Fruit fly (Drosophila melanogaster): ENCODE results near the gene stx.
A peak's percentile ranks its signal among the peaks of the same experiment; 100 is the strongest.

stx gene

dm6 chrX:10731801-10732200, 12.9 kb downstream of the stx start (continued):
- peak; percentile 64 for TF ChIP-seq CG8388 (GFP tag; optimal IDR thresholded peaks at IDR 0.05)
- no peak for TF ChIP-seq CG8944 (GFP tag; optimal IDR thresholded peaks at IDR 0.05)
- peak; percentile 38 for TF ChIP-seq Dek (tag; optimal IDR thresholded peaks at IDR 0.05)
- no peak for TF ChIP-seq HmgD (GFP tag; optimal IDR thresholded peaks at IDR 0.05)
- TF ChIP-seq CG14441 (GFP tag; IDR thresholded peaks at IDR 0.05) = no peak
- TF ChIP-seq chm (GFP tag; IDR thresholded peaks at IDR 0.05) = peak; percentile 23; the same call in 1 of the 2 replicates
- TF ChIP-seq psq (GFP tag; optimal IDR thresholded peaks at IDR 0.05) = no peak
- TF ChIP-seq Atf6 (GFP tag; IDR thresholded peaks at IDR 0.05) = peak; percentile 77
- no peak for TF ChIP-seq insv (GFP tag; optimal IDR thresholded peaks at IDR 0.05)
- no peak for TF ChIP-seq CG10431 (GFP tag; optimal IDR thresholded peaks at IDR 0.05)
- no peak for TF ChIP-seq gcm2 (GFP tag; optimal IDR thresholded peaks at IDR 0.05)
- TF ChIP-seq pb (GFP tag; optimal IDR thresholded peaks at IDR 0.05) = no peak
- no peak for TF ChIP-seq CrebB (tag; optimal IDR thresholded peaks at IDR 0.05)
- no peak for TF ChIP-seq CG7963 (GFP tag; IDR thresholded peaks at IDR 0.05; ENCODE audit: partially characterized antibody)
- TF ChIP-seq eve (GFP tag; optimal IDR thresholded peaks at IDR 0.05) = peak in 1 of 2 experiments; percentile 68
- peak; percentile 34 for TF ChIP-seq fd3F (GFP tag; optimal IDR thresholded peaks at IDR 0.05)
- peak; percentile 19 for TF ChIP-seq Abd-B (GFP tag; optimal IDR thresholded peaks at IDR 0.05)
- TF ChIP-seq chn (GFP tag; optimal IDR thresholded peaks at IDR 0.05) = no peak
- TF ChIP-seq CG6654 (GFP tag; optimal IDR thresholded peaks at IDR 0.05) = no peak
- TF ChIP-seq chif (GFP tag; optimal IDR thresholded peaks at IDR 0.05) = peak; percentile 10 to 46
- TF ChIP-seq CG6689 (GFP tag; IDR thresholded peaks at IDR 0.05) = peak; percentile 59
- TF ChIP-seq H15 (GFP tag; IDR thresholded peaks at IDR 0.05) = peak; percentile 48; the same call in 2 of the 3 replicates
- peak; percentile 6 for TF ChIP-seq CG18011 (GFP tag; optimal IDR thresholded peaks at IDR 0.05)
- no peak for TF ChIP-seq NC2β (GFP tag; optimal IDR thresholded peaks at IDR 0.05)
- peak; percentile 46 for TF ChIP-seq CG13775 (GFP tag; optimal IDR thresholded peaks at IDR 0.05)
- TF ChIP-seq Six4 (GFP tag; optimal IDR thresholded peaks at IDR 0.05) = peak; percentile 13
- TF ChIP-seq CG12236 (GFP tag; optimal IDR thresholded peaks at IDR 0.05) = no peak
- TF ChIP-seq hb (GFP tag; IDR thresholded peaks at IDR 0.05; ENCODE audit: partially characterized antibody) = no peak
- peak; percentile 46 for TF ChIP-seq cg (GFP tag; optimal IDR thresholded peaks at IDR 0.05)
- TF ChIP-seq CG1024 (GFP tag; IDR thresholded peaks at IDR 0.05) = 0 out of 2 replicates have a peak, but pooled peaks have one; percentile 17
- TF ChIP-seq crol (GFP tag; IDR thresholded peaks at IDR 0.05) = no peak
- peak; percentile 75 for TF ChIP-seq dmrt99B (tag; optimal IDR thresholded peaks at IDR 0.05)
- peak; percentile 64 for TF ChIP-seq pros (GFP tag; optimal IDR thresholded peaks at IDR 0.05)
- no peak for TF ChIP-seq unc-4 (GFP tag; IDR thresholded peaks at IDR 0.05; ENCODE audit: partially characterized antibody)
- no peak for TF ChIP-seq hth (optimal IDR thresholded peaks at IDR 0.05)
- no peak for TF ChIP-seq usp (GFP tag; optimal IDR thresholded peaks at IDR 0.05)
- no peak for TF ChIP-seq CG12219 (GFP tag; optimal IDR thresholded peaks at IDR 0.05)
- no peak for TF ChIP-seq Rfx (GFP tag; IDR thresholded peaks at IDR 0.05)
- TF ChIP-seq dimm (GFP tag; IDR thresholded peaks at IDR 0.05) = no peak
- TF ChIP-seq onecut (GFP tag; IDR thresholded peaks at IDR 0.05) = peak; percentile 29; the same call in 1 of the 2 replicates
- TF ChIP-seq HmgZ (tag; optimal IDR thresholded peaks at IDR 0.05) = peak; percentile 26
- TF ChIP-seq tna (GFP tag; IDR thresholded peaks at IDR 0.05; ENCODE audit: partially characterized antibody) = no peak
- peak; percentile 26 for TF ChIP-seq CG3407 (GFP tag; optimal IDR thresholded peaks at IDR 0.05)
- TF ChIP-seq CG32772 (GFP tag; IDR thresholded peaks at IDR 0.05) = no peak
- TF ChIP-seq hbn (GFP tag; IDR thresholded peaks at IDR 0.05; ENCODE audit: partially characterized antibody) = no peak
- TF ChIP-seq Bdp1 (GFP tag; optimal IDR thresholded peaks at IDR 0.05) = no peak
- no peak for TF ChIP-seq Opbp (GFP tag; IDR thresholded peaks at IDR 0.05; ENCODE audit: partially characterized antibody)
- no peak for TF ChIP-seq CG34376 (GFP tag; optimal IDR thresholded peaks at IDR 0.05)
- TF ChIP-seq otp (GFP tag; IDR thresholded peaks at IDR 0.05) = no peak
- no peak for TF ChIP-seq jing (GFP tag; optimal IDR thresholded peaks at IDR 0.05)
- peak; percentile 54 for TF ChIP-seq Hsf (GFP tag; optimal IDR thresholded peaks at IDR 0.05)
- no peak for TF ChIP-seq Sin3A (optimal IDR thresholded peaks at IDR 0.05)

All from whole organism, embryonic.